Worm (Caenorhabditis elegans): ENCODE measurements around the gene C27H6.9.

Gene C27H6.9

ce11 chrV:10031384-10032171, 48.9 kb downstream of the C27H6.9 start (continued):
- TF ChIP-seq zfp-3 (GFP tag; conservative IDR thresholded peaks at IDR 0.05): no peak
- TF ChIP-seq nhr-237 (tag; optimal IDR thresholded peaks at IDR 0.05): no peak
- no peak for TF ChIP-seq T20F7.1 (GFP tag; optimal IDR thresholded peaks at IDR 0.05)
- no peak for TF ChIP-seq daf-19 (GFP tag; conservative IDR thresholded peaks at IDR 0.05)
- no peak for TF ChIP-seq daf-8 (GFP tag; IDR thresholded peaks at IDR 0.05)
- TF ChIP-seq dpl-1 (GFP tag; optimal IDR thresholded peaks at IDR 0.05): peak; percentile 88
- no peak for TF ChIP-seq unc-130 (GFP tag; optimal IDR thresholded peaks at IDR 0.05)
- peak; percentile 8 for TF ChIP-seq nhr-48 (tag; optimal IDR thresholded peaks at IDR 0.05)
- no peak for TF ChIP-seq nhr-25 (tag; optimal IDR thresholded peaks at IDR 0.05; ENCODE audit: borderline replicate concordance, insufficient read depth)
- no peak for TF ChIP-seq php-3 (GFP tag; IDR thresholded peaks at IDR 0.05)
- no peak for TF ChIP-seq daf-12 (tag; optimal IDR thresholded peaks at IDR 0.05)
- no peak for TF ChIP-seq unc-39 (tag; optimal IDR thresholded peaks at IDR 0.05)

Data from whole organism, L4 larva.